Worm (Caenorhabditis elegans) whole organism, L4 larva: ENCODE data around the gene rei-2.

ENCODE experiments used
- D1046.2 ChIP-seq: fragments of 200-800 bp; sonication (Bioruptor generic); IDR thresholded peaks from 2 replicates; pipeline ENCODE4 v1.3.6; 2022; ENCODE audit warnings: missing genetic modification characterization, missing compliant biosample characterization
- T26A8.4 ChIP-seq: fragments of 200-800 bp; sonication (Bioruptor generic); IDR thresholded peaks from 2 replicates; pipeline ENCODE4 v1.3.6; 2022; ENCODE audit warnings: missing genetic modification characterization, missing compliant biosample characterization
- Y105C5A.15 ChIP-seq: fragments of 200-800 bp; sonication (Bioruptor generic); IDR thresholded peaks from 2 replicates; pipeline ENCODE4 v1.3.6; 2022; ENCODE audit warnings: missing genetic modification characterization, missing compliant biosample characterization
- Y48G9A.11 ChIP-seq: fragments of 200-800 bp; sonication (Bioruptor generic); IDR thresholded peaks from 2 replicates; pipeline ENCODE4 v1.3.6; 2022; ENCODE audit warnings: missing genetic modification reagents, missing genetic modification characterization, missing compliant biosample characterization
- ZK337.2 ChIP-seq: fragments of 200-800 bp; sonication (Bioruptor generic); IDR thresholded peaks from 2 replicates; pipeline ENCODE4 v1.3.6; 2022; ENCODE audit warnings: missing genetic modification reagents, missing genetic modification characterization, missing compliant biosample characterization
- aha-1 ChIP-seq: fragments of 150-350 bp; peaks from one replicate; lab custom pipeline; 2014; ENCODE audit warnings: missing biosample characterization, missing genetic modification characterization
- ama-1 ChIP-seq: fragments of 150-350 bp; optimal IDR thresholded peaks from 2 replicates; lab custom pipeline; 2014; ENCODE audit warnings: inconsistent platforms, mixed read lengths
- ceh-32 ChIP-seq: sonication (generic microtip); optimal IDR thresholded peaks from 2 replicates; lab custom pipeline; 2016; ENCODE audit warnings: mild to moderate bottlenecking, missing genetic modification characterization, missing compliant biosample characterization; ENCODE audit not compliant: poor library complexity
- ceh-44 ChIP-seq: fragments of 200-800 bp; sonication (Bioruptor generic); IDR thresholded peaks from 2 replicates; pipeline ENCODE4 v1.3.6; 2022; ENCODE audit warnings: missing genetic modification reagents, missing genetic modification characterization, missing compliant biosample characterization
- ces-1 ChIP-seq: fragments of 150-350 bp; sonication (generic microtip); optimal IDR thresholded peaks from 4 replicates; lab custom pipeline; 2014; ENCODE audit warnings: missing biosample characterization, missing genetic modification reagents, missing genetic modification characterization
- cey-2 ChIP-seq: sonication (generic microtip); optimal IDR thresholded peaks from 3 replicates; lab custom pipeline; 2017; ENCODE audit warnings: missing genetic modification characterization, mild to moderate bottlenecking, missing compliant biosample characterization, antibody characterized with exemption, borderline replicate concordance; ENCODE audit not compliant: insufficient read depth
- ctbp-1 ChIP-seq: fragments of 200-800 bp; sonication (Bioruptor generic); IDR thresholded peaks from 2 replicates; pipeline ENCODE4 v1.3.6; 2022; ENCODE audit warnings: missing genetic modification reagents, missing genetic modification characterization, missing compliant biosample characterization
- daf-19 ChIP-seq: fragments of 200-800 bp; sonication (Bioruptor generic); conservative IDR thresholded peaks from 2 replicates; pipeline ENCODE4 v1.3.6; 2022; ENCODE audit warnings: missing genetic modification characterization, missing compliant biosample characterization
- dmd-8 ChIP-seq: fragments of 200-800 bp; sonication (Bioruptor generic); IDR thresholded peaks from 2 replicates; pipeline ENCODE4 v1.3.6; 2022; ENCODE audit warnings: missing genetic modification characterization, missing compliant biosample characterization
- dmd-9 ChIP-seq: fragments of 200-800 bp; sonication (Bioruptor generic); IDR thresholded peaks from 2 replicates; pipeline ENCODE4 v1.3.6; 2022; ENCODE audit warnings: missing genetic modification reagents, missing genetic modification characterization, missing compliant biosample characterization
- dpl-1 ChIP-seq: fragments of 150-350 bp; optimal IDR thresholded peaks from 2 replicates; lab custom pipeline; 2014; ENCODE audit warnings: missing biosample characterization, missing genetic modification reagents, missing genetic modification characterization
- hlh-11 ChIP-seq: fragments of 200-800 bp; sonication (Bioruptor generic); optimal IDR thresholded peaks from 2 replicates; lab custom pipeline; 2018; ENCODE audit warnings: mild to moderate bottlenecking, missing genetic modification characterization, missing compliant biosample characterization
- hlh-30 ChIP-seq: sonication (generic microtip); optimal IDR thresholded peaks from 2 replicates; lab custom pipeline; 2017; ENCODE audit warnings: antibody characterized with exemption, mild to moderate bottlenecking, missing genetic modification characterization, missing compliant biosample characterization; ENCODE audit not compliant: insufficient read depth
- lim-7 ChIP-seq: fragments of 200-800 bp; sonication (Bioruptor generic); IDR thresholded peaks from 2 replicates; pipeline ENCODE4 v1.3.6; 2022; ENCODE audit warnings: missing genetic modification characterization, missing compliant biosample characterization
- lin-29 ChIP-seq: fragments of 200-800 bp; sonication (Bioruptor generic); IDR thresholded peaks from 2 replicates; pipeline ENCODE4 v1.3.6; 2022; ENCODE audit warnings: missing genetic modification reagents, missing genetic modification characterization, missing compliant biosample characterization
- lsy-2 ChIP-seq, 2 experiments: fragments of 150-350 bp in 1 of 2; sonication (generic microtip) in 1 of 2; optimal IDR thresholded peaks; 2 replicates each; lab custom pipeline; 2014 to 2017; ENCODE audit warnings: missing biosample characterization in 2 of 2, missing genetic modification characterization in 2 of 2
- madf-9 ChIP-seq: fragments of 200-800 bp; sonication (Bioruptor generic); conservative IDR thresholded peaks from 2 replicates; pipeline ENCODE4 v1.3.6; 2022; ENCODE audit warnings: missing genetic modification reagents, missing genetic modification characterization, missing compliant biosample characterization
- mdt-29 ChIP-seq: fragments of 200-800 bp; sonication (Bioruptor generic); IDR thresholded peaks from 2 replicates; pipeline ENCODE4 v1.3.6; 2022; ENCODE audit warnings: missing genetic modification reagents, missing genetic modification characterization, missing compliant biosample characterization
- mep-1 ChIP-seq: fragments of 150-350 bp; sonication (generic microtip); optimal IDR thresholded peaks from 3 replicates; lab custom pipeline; 2014; ENCODE audit warnings: missing biosample characterization, missing genetic modification characterization
- mes-2 ChIP-seq: sonication (generic microtip); optimal IDR thresholded peaks from 2 replicates; lab custom pipeline; 2016; ENCODE audit warnings: missing genotype, mild to moderate bottlenecking, missing genetic modification characterization, missing compliant biosample characterization; ENCODE audit not compliant: poor library complexity, severe bottlenecking
- mxl-3 ChIP-seq: fragments of 200-800 bp; sonication (Bioruptor generic); optimal IDR thresholded peaks from 2 replicates; lab custom pipeline; 2018; ENCODE audit warnings: mild to moderate bottlenecking, missing genetic modification characterization, missing compliant biosample characterization
- nhr-10 ChIP-seq: fragments of 150-350 bp; optimal IDR thresholded peaks from 2 replicates; lab custom pipeline; 2014; ENCODE audit warnings: missing biosample characterization, missing genetic modification characterization
- nhr-11 ChIP-seq: fragments of 150-350 bp; optimal IDR thresholded peaks from 2 replicates; lab custom pipeline; 2014; ENCODE audit warnings: missing biosample characterization, missing genetic modification characterization
- nhr-111 ChIP-seq: fragments of 200-800 bp; sonication (Bioruptor generic); optimal IDR thresholded peaks from 2 replicates; lab custom pipeline; 2018; ENCODE audit warnings: mild to moderate bottlenecking, missing genetic modification characterization, missing compliant biosample characterization
- nhr-25 ChIP-seq: sonication (generic microtip); optimal IDR thresholded peaks from 2 replicates; lab custom pipeline; 2017; ENCODE audit warnings: missing genetic modification characterization, mild to moderate bottlenecking, missing compliant biosample characterization, antibody characterized with exemption, moderate library complexity, borderline replicate concordance; ENCODE audit not compliant: insufficient read depth
- nhr-28 ChIP-seq: fragments of 150-350 bp; optimal IDR thresholded peaks from 2 replicates; lab custom pipeline; 2014; ENCODE audit warnings: missing biosample characterization, missing genetic modification characterization
- nhr-41 ChIP-seq: fragments of 200-800 bp; sonication (Bioruptor generic); IDR thresholded peaks from 2 replicates; pipeline ENCODE4 v1.3.6; 2022; ENCODE audit warnings: missing genetic modification reagents, missing genetic modification characterization, missing compliant biosample characterization
- nhr-6 ChIP-seq: fragments of 150-350 bp; optimal IDR thresholded peaks from 2 replicates; lab custom pipeline; 2014; ENCODE audit warnings: missing biosample characterization, missing genetic modification characterization
- nhr-76 ChIP-seq: fragments of 150-350 bp; optimal IDR thresholded peaks from 2 replicates; lab custom pipeline; 2014; ENCODE audit warnings: missing biosample characterization, missing genetic modification characterization
- nhr-77 ChIP-seq: fragments of 150-350 bp; optimal IDR thresholded peaks from 2 replicates; lab custom pipeline; 2014; ENCODE audit warnings: missing biosample characterization, missing genetic modification characterization
- pqm-1 ChIP-seq: sonication (generic microtip); optimal IDR thresholded peaks from 2 replicates; lab custom pipeline; 2017; ENCODE audit warnings: missing biosample characterization, missing genetic modification characterization
- set-16 ChIP-seq: fragments of 200-800 bp; sonication (Bioruptor generic); IDR thresholded peaks from 2 replicates; pipeline ENCODE4 v1.3.6; 2022; ENCODE audit warnings: missing genetic modification reagents, missing genetic modification characterization, missing compliant biosample characterization
- snpc-4 ChIP-seq: fragments of 150-350 bp; optimal IDR thresholded peaks from 2 replicates; lab custom pipeline; 2014; ENCODE audit warnings: missing biosample characterization, missing genetic modification characterization
- spr-1 ChIP-seq: sonication (generic microtip); optimal IDR thresholded peaks from 2 replicates; lab custom pipeline; 2016; ENCODE audit warnings: mild to moderate bottlenecking, missing genetic modification characterization, missing compliant biosample characterization
- unc-130 ChIP-seq: sonication (generic microtip); optimal IDR thresholded peaks from 2 replicates; lab custom pipeline; 2016; ENCODE audit warnings: missing genetic modification reagents, missing genetic modification characterization, missing compliant biosample characterization
- unc-62 ChIP-seq, 3 experiments: fragments of 150-350 bp in 1 of 3; sonication (generic microtip); optimal IDR thresholded peaks in 2 of 3; peaks in 1 of 3; 1 replicate in 1 of 3; 2 replicates in 2 of 3; lab custom pipeline; 2014 to 2017; ENCODE audit warnings: missing biosample characterization in 3 of 3, missing genetic modification characterization in 3 of 3, missing genetic modification reagents in 3 of 3, missing genotype in 1 of 3
- zfp-3 ChIP-seq: fragments of 200-800 bp; sonication (Bioruptor generic); conservative IDR thresholded peaks from 2 replicates; pipeline ENCODE4 v1.3.6; 2022; ENCODE audit warnings: missing genetic modification reagents, missing genetic modification characterization, missing compliant biosample characterization
- zip-2 ChIP-seq: fragments of 150-350 bp; optimal IDR thresholded peaks from 2 replicates; lab custom pipeline; 2014; ENCODE audit warnings: missing biosample characterization, missing genetic modification characterization

Gene rei-2

ce11 chrX:1124146-1124545 lies 36.2 kb upstream of the rei-2 start, which contains the start of gene C05D9.9 (continued):
- no peak for TF ChIP-seq Y48G9A.11 (GFP tag; lab: Robert Waterston, UW)
- no peak for TF ChIP-seq mxl-3 (GFP tag; lab: Kevin White, UChicago)
- no peak for TF ChIP-seq dmd-8 (GFP tag; lab: Robert Waterston, UW)

DNA sequence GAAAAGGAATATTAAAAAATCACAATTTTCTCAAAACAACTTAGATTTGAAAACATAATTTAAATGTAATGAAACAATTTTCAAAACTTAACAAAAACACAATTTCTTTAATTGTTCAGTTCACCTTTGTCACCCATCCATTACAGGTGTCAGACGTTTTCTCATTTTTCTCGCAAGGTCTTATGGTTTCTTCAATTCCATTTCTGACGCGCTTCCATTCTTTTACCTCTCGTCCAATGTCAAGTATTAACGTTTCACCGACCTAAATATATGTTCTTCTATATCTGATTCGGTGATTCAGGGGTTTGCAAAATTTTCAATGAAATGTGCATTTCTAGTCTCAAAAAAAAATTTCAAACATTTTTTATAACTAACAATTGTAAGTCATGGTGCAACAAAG lies 35.5 kb upstream of the rei-2 start:
- TF ChIP-seq set-16 (GFP tag; lab: Robert Waterston, UW) (no peak), ama-1 (lab: Kevin White, UChicago) (no peak), pqm-1 (tag; lab: Kevin White, UChicago) (no peak), nhr-28 (no peak), dmd-9 (GFP tag; lab: Robert Waterston, UW) (no peak)

- TF ChIP-seq D1046.2 (GFP tag; lab: Robert Waterston, UW) (no peak), cey-2 (no peak), hlh-30 (tag; lab: Kevin White, UChicago) (peak; percentile 85), set-16 (GFP tag; lab: Robert Waterston, UW) (no peak), nhr-25 (tag; lab: Kevin White, UChicago) (no peak), hlh-11 (peak; percentile 1), mxl-3 (GFP tag; lab: Kevin White, UChicago) (peak; percentile 6), nhr-6 (tag; lab: Kevin White, UChicago) (no peak), nhr-10 (tag; lab: Kevin White, UChicago) (no peak), lsy-2 (tag; optimal IDR thresholded peaks at IDR 0.05; lab: Kevin White, UChicago) (peak in 1 of 2 experiments; percentile 3), ctbp-1 (GFP tag; lab: Robert Waterston, UW) (no peak), unc-62 (GFP tag; optimal IDR thresholded peaks at IDR 0.05 in 1 of 2; lab: Kevin White, UChicago) (peak in 1 of 2 experiments; percentile 100), unc-62 (tag; optimal IDR thresholded peaks at IDR 0.05; lab: Kevin White, UChicago) (no peak), nhr-28 (peak; percentile 31), Y105C5A.15 (GFP tag; lab: Robert Waterston, UW) (no peak), mep-1 (peak; percentile 20), nhr-11 (peak; percentile 47), ZK337.2 (no peak)
Observed at ce11 chrX:1122198-1122597, 34.2 kb upstream of the rei-2 start.

DNA sequence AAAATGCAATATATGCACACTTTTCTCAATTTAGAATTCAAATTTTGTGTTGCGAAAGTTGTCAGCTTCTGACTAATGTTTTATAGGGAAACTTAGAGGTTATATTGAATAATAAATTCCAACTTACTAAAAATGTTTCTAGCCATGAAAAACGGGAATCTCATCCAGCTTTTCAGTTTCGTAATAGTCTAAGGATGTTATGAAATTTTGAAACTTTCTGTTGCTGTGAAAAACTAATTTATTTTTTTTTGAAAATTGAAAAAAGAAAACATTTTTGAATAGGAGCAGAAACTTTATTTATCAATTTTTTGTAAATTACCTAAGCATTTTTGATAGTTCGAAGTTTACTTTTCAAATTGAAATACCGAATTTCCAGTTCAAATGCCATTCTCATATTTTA lies 33.6 kb upstream of the rei-2 start:
- no peak for TF ChIP-seq aha-1 (tag; lab: Kevin White, UChicago)
- TF ChIP-seq mdt-29, result no peak
- no peak for TF ChIP-seq ceh-32 (tag; lab: Kevin White, UChicago)
- no peak for TF ChIP-seq dpl-1
- TF ChIP-seq nhr-25 (tag; lab: Kevin White, UChicago), result no peak
- no peak for TF ChIP-seq pqm-1 (tag; lab: Kevin White, UChicago)
- no peak for TF ChIP-seq daf-19 (GFP tag; lab: Robert Waterston, UW)
- no peak for TF ChIP-seq snpc-4 (tag; lab: Kevin White, UChicago)
- TF ChIP-seq nhr-10 (tag; lab: Kevin White, UChicago), result no peak
- TF ChIP-seq spr-1 (tag; lab: Kevin White, UChicago), result no peak
- TF ChIP-seq nhr-41 (GFP tag; lab: Robert Waterston, UW), result no peak
- no peak for TF ChIP-seq dmd-8 (GFP tag; lab: Robert Waterston, UW)
- no peak for TF ChIP-seq ces-1
- TF ChIP-seq, all 104 proteins: peak for 0

- TF ChIP-seq nhr-76 (tag; lab: Kevin White, UChicago) (no peak), nhr-77 (tag; lab: Kevin White, UChicago) (no peak), ceh-44 (GFP tag; lab: Robert Waterston, UW) (no peak), lsy-2 (tag; optimal IDR thresholded peaks at IDR 0.05; lab: Kevin White, UChicago) (peak in 1 of 2 experiments; percentile 35), lin-29 (GFP tag; lab: Robert Waterston, UW) (no peak), unc-62 (GFP tag; optimal IDR thresholded peaks at IDR 0.05 in 1 of 2; lab: Kevin White, UChicago) (peak in 1 of 2 experiments; percentile 61), unc-62 (tag; optimal IDR thresholded peaks at IDR 0.05; lab: Kevin White, UChicago) (no peak), nhr-6 (tag; lab: Kevin White, UChicago) (no peak), zfp-3 (GFP tag; lab: Robert Waterston, UW) (no peak), mxl-3 (GFP tag; lab: Kevin White, UChicago) (no peak), zip-2 (tag; lab: Kevin White, UChicago) (no peak), nhr-111 (GFP tag; lab: Kevin White, UChicago) (no peak), mes-2 (peak; percentile 12), T26A8.4 (GFP tag; lab: Robert Waterston, UW) (no peak), unc-130 (GFP tag; lab: Kevin White, UChicago) (no peak), lim-7 (GFP tag; lab: Robert Waterston, UW) (no peak), aha-1 (tag; lab: Kevin White, UChicago) (peak; percentile 20), madf-9 (GFP tag; lab: Robert Waterston, UW) (no peak)
Observed at ce11 chrX:1120326-1120725, 32.4 kb upstream of the rei-2 start.
